Fruit fly (Drosophila melanogaster) whole organism, prepupa: Measurements from ENCODE around the gene CG13737.

Source experiments
- Blimp-1 ChIP-seq: fragments of 200-800 bp; sonication (Bioruptor generic); optimal IDR thresholded peaks from 3 replicates; lab custom pipeline; 2017; ENCODE audit warnings: missing biosample characterization, missing genetic modification characterization, mild to moderate bottlenecking, moderate library complexity, missing genetic modification reagents
- CG10631 ChIP-seq: fragments of 200-800 bp; sonication (Bioruptor generic); optimal IDR thresholded peaks from 2 replicates; lab custom pipeline; 2016; ENCODE audit warnings: missing biosample characterization, missing genetic modification characterization
- CG10669 ChIP-seq: fragments of 200-800 bp; sonication (Bioruptor generic); optimal IDR thresholded peaks from 3 replicates; lab custom pipeline; 2018; ENCODE audit warnings: missing biosample characterization, mild to moderate bottlenecking, missing genetic modification characterization, moderate library complexity
- CG1621 ChIP-seq: fragments of 200-800 bp; sonication (Bioruptor generic); optimal IDR thresholded peaks from 3 replicates; lab custom pipeline; 2018; ENCODE audit warnings: missing biosample characterization, mild to moderate bottlenecking, missing genetic modification characterization
- CG16779 ChIP-seq: fragments of 200-800 bp; sonication (Bioruptor generic); optimal IDR thresholded peaks from 3 replicates; lab custom pipeline; 2017; ENCODE audit warnings: missing biosample characterization, mild to moderate bottlenecking, missing genetic modification characterization
- CG31627 ChIP-seq: fragments of 200-800 bp; sonication (Bioruptor generic); optimal IDR thresholded peaks from 3 replicates; lab custom pipeline; 2016; ENCODE audit warnings: missing biosample characterization, missing genetic modification characterization
- CG32006 ChIP-seq: fragments of 200-800 bp; sonication (Bioruptor generic); optimal IDR thresholded peaks from 3 replicates; lab custom pipeline; 2017; ENCODE audit warnings: missing biosample characterization, mild to moderate bottlenecking, missing genetic modification characterization
- CG34406 ChIP-seq: fragments of 200-800 bp; sonication (Bioruptor generic); optimal IDR thresholded peaks from 3 replicates; lab custom pipeline; 2016; ENCODE audit warnings: missing biosample characterization, missing genetic modification characterization
- CG3919 ChIP-seq: fragments of 200-800 bp; sonication (Bioruptor generic); optimal IDR thresholded peaks from 3 replicates; lab custom pipeline; 2016; ENCODE audit warnings: missing biosample characterization, missing genetic modification characterization
- CG4318 ChIP-seq: fragments of 200-800 bp; sonication (Bioruptor generic); optimal IDR thresholded peaks from 3 replicates; lab custom pipeline; 2017; ENCODE audit warnings: missing biosample characterization, mild to moderate bottlenecking, missing genetic modification characterization
- CG6276 ChIP-seq: fragments of 200-800 bp; sonication (Bioruptor generic); optimal IDR thresholded peaks from 2 replicates; lab custom pipeline; 2017; ENCODE audit warnings: missing biosample characterization, mild to moderate bottlenecking, missing genetic modification characterization
- CG6808 ChIP-seq: fragments of 200-800 bp; sonication (Bioruptor generic); optimal IDR thresholded peaks from 3 replicates; lab custom pipeline; 2017; ENCODE audit warnings: missing biosample characterization, missing genetic modification characterization, mild to moderate bottlenecking, moderate library complexity, missing genetic modification reagents
- CG7368 ChIP-seq: fragments of 200-800 bp; sonication (Bioruptor generic); optimal IDR thresholded peaks from 3 replicates; lab custom pipeline; 2016; ENCODE audit warnings: missing biosample characterization, missing genetic modification characterization
- CG8119 ChIP-seq: fragments of 200-800 bp; sonication (Bioruptor generic); IDR thresholded peaks from 3 replicates; pipeline ENCODE4 v1.3.6; 2022; ENCODE audit warnings: missing biosample characterization, missing genetic modification characterization
- CG8632 ChIP-seq: fragments of 200-800 bp; sonication (Bioruptor generic); optimal IDR thresholded peaks from 3 replicates; lab custom pipeline; 2016; ENCODE audit warnings: missing biosample characterization, missing genetic modification characterization
- Eip75B ChIP-seq: fragments of 200-800 bp; sonication (Bioruptor generic); optimal IDR thresholded peaks from 3 replicates; lab custom pipeline; 2016; ENCODE audit warnings: missing biosample characterization, missing genetic modification characterization
- Eip78C ChIP-seq: fragments of 200-800 bp; sonication (Bioruptor generic); peaks from one replicate; lab custom pipeline; 2016; ENCODE audit warnings: missing biosample characterization, missing genetic modification characterization
- Eip93F ChIP-seq: fragments of 200-800 bp; sonication (Bioruptor generic); optimal IDR thresholded peaks from 2 replicates; lab custom pipeline; 2016; ENCODE audit warnings: missing biosample characterization, mild to moderate bottlenecking, missing genetic modification characterization
- Hr39 ChIP-seq: fragments of 200-800 bp; sonication (Bioruptor generic); optimal IDR thresholded peaks from 2 replicates; lab custom pipeline; 2016; ENCODE audit warnings: missing biosample characterization, missing genetic modification characterization
- Hr4 ChIP-seq: fragments of 200-800 bp; sonication (Bioruptor generic); optimal IDR thresholded peaks from 3 replicates; lab custom pipeline; 2016; ENCODE audit warnings: missing biosample characterization, missing genetic modification characterization
- Lpt ChIP-seq: fragments of 200-800 bp; sonication (Bioruptor generic); optimal IDR thresholded peaks from 3 replicates; lab custom pipeline; 2016; ENCODE audit warnings: missing biosample characterization, missing genetic modification characterization
- Met ChIP-seq: fragments of 200-800 bp; sonication (Bioruptor generic); optimal IDR thresholded peaks from 3 replicates; lab custom pipeline; 2016; ENCODE audit warnings: missing biosample characterization, missing genetic modification characterization
- OdsH ChIP-seq: fragments of 200-800 bp; sonication (Bioruptor generic); optimal IDR thresholded peaks from 3 replicates; lab custom pipeline; 2016; ENCODE audit warnings: missing biosample characterization, missing genetic modification characterization
- Smox ChIP-seq: fragments of 200-800 bp; sonication (Bioruptor generic); optimal IDR thresholded peaks from 3 replicates; lab custom pipeline; 2016; ENCODE audit warnings: missing biosample characterization, missing genetic modification characterization
- Sox102F ChIP-seq: fragments of 200-800 bp; sonication (Bioruptor generic); optimal IDR thresholded peaks from 2 replicates; lab custom pipeline; 2016; ENCODE audit warnings: missing biosample characterization, mild to moderate bottlenecking, missing genetic modification characterization
- achi ChIP-seq: fragments of 200-800 bp; sonication (Bioruptor generic); optimal IDR thresholded peaks from 3 replicates; lab custom pipeline; 2016; ENCODE audit warnings: missing biosample characterization, missing genetic modification characterization
- acj6 ChIP-seq: fragments of 200-800 bp; sonication (Bioruptor generic); optimal IDR thresholded peaks from 3 replicates; lab custom pipeline; 2016; ENCODE audit warnings: missing biosample characterization, missing genetic modification characterization
- cyc ChIP-seq: fragments of 200-800 bp; sonication (Bioruptor generic); optimal IDR thresholded peaks from 3 replicates; lab custom pipeline; 2016; ENCODE audit warnings: missing biosample characterization, missing genetic modification characterization
- eg ChIP-seq: fragments of 200-800 bp; sonication (Bioruptor generic); IDR thresholded peaks from 3 replicates; pipeline ENCODE4 v1.3.6; 2022; ENCODE audit warnings: missing biosample characterization, missing genetic modification characterization
- esn ChIP-seq: fragments of 200-800 bp; sonication (Bioruptor generic); optimal IDR thresholded peaks from 2 replicates; lab custom pipeline; 2016; ENCODE audit warnings: missing biosample characterization, mild to moderate bottlenecking, missing genetic modification characterization, moderate library complexity
- fd59A ChIP-seq: fragments of 200-800 bp; sonication (Bioruptor generic); optimal IDR thresholded peaks from 2 replicates; lab custom pipeline; 2017; ENCODE audit warnings: missing biosample characterization, mild to moderate bottlenecking, missing genetic modification characterization, missing genetic modification reagents
- fkh ChIP-seq: fragments of 200-800 bp; sonication (Bioruptor generic); optimal IDR thresholded peaks from 3 replicates; lab custom pipeline; 2017; ENCODE audit warnings: missing biosample characterization, mild to moderate bottlenecking, missing genetic modification characterization, moderate library complexity
- salr ChIP-seq, 2 experiments: fragments of 200-800 bp; sonication (Bioruptor generic); optimal IDR thresholded peaks; 3 replicates each; lab custom pipeline; 2016 to 2018; ENCODE audit warnings: missing biosample characterization in 2 of 2, missing genetic modification characterization in 2 of 2, mild to moderate bottlenecking in 1 of 2
- spab ChIP-seq: fragments of 200-800 bp; sonication (Bioruptor generic); optimal IDR thresholded peaks from 2 replicates; lab custom pipeline; 2017; ENCODE audit warnings: missing biosample characterization, mild to moderate bottlenecking, missing genetic modification characterization, missing genetic modification reagents
- ss ChIP-seq, 2 experiments: fragments of 200-800 bp; sonication (Bioruptor generic); optimal IDR thresholded peaks; 2 replicates in 1 of 2; 3 replicates in 1 of 2; lab custom pipeline; 2017 to 2018; ENCODE audit warnings: mild to moderate bottlenecking in 2 of 2, missing biosample characterization in 2 of 2, missing genetic modification characterization in 2 of 2, moderate library complexity in 1 of 2
- svp ChIP-seq: fragments of 200-800 bp; sonication (Bioruptor generic); peaks from one replicate; lab custom pipeline; 2016; ENCODE audit warnings: missing biosample characterization, missing genetic modification characterization
- topi ChIP-seq: fragments of 200-800 bp; sonication (Bioruptor generic); optimal IDR thresholded peaks from 3 replicates; lab custom pipeline; 2016; ENCODE audit warnings: missing biosample characterization, missing genetic modification characterization

CG13737 gene

dm6 chr3L:13877904-13878303 is 890 bp upstream of the CG13737 start:
- no peak for TF ChIP-seq acj6 (GFP tag; lab: Kevin White, UChicago)
- peak; percentile 53 for TF ChIP-seq Hr4 (GFP tag; lab: Kevin White, UChicago)
- peak; percentile 69 for TF ChIP-seq Lpt (GFP tag; lab: Kevin White, UChicago)
- TF ChIP-seq CG16779 (tag; lab: Kevin White, UChicago), result no peak
- no peak for TF ChIP-seq Met (GFP tag; lab: Kevin White, UChicago)
- no peak for TF ChIP-seq fkh
- TF ChIP-seq CG10669 (GFP tag; lab: Kevin White, UChicago), result no peak
- no peak for TF ChIP-seq ss (GFP tag; optimal IDR thresholded peaks at IDR 0.05; lab: Kevin White, UChicago)
- TF ChIP-seq CG31627 (GFP tag; lab: Kevin White, UChicago), result no peak
- no peak for TF ChIP-seq spab (GFP tag; lab: Kevin White, UChicago)
- no peak for TF ChIP-seq topi
- no peak for TF ChIP-seq CG4318 (GFP tag; lab: Kevin White, UChicago)
- no peak for TF ChIP-seq CG1621
- TF ChIP-seq CG6276 (GFP tag; lab: Kevin White, UChicago), result no peak
- TF ChIP-seq Eip78C, result no peak
- no peak for TF ChIP-seq Hr39 (GFP tag; lab: Kevin White, UChicago)
- no peak for TF ChIP-seq achi (GFP tag; lab: Kevin White, UChicago)
- TF ChIP-seq CG32006, result no peak
- no peak for TF ChIP-seq CG7368
- no peak for TF ChIP-seq Eip75B (GFP tag; lab: Kevin White, UChicago)
- no peak for TF ChIP-seq CG34406 (GFP tag; lab: Kevin White, UChicago)
- no peak; the same call in 1 of the 3 replicates for TF ChIP-seq eg
- TF ChIP-seq CG3919 (GFP tag; lab: Kevin White, UChicago), result peak; percentile 65

- TF ChIP-seq Eip78C, result peak; percentile 61
- no peak for TF ChIP-seq CG6808 (GFP tag; lab: Kevin White, UChicago)
- TF ChIP-seq Lpt (GFP tag; lab: Kevin White, UChicago), result peak; percentile 10
- TF ChIP-seq Blimp-1 (GFP tag; lab: Kevin White, UChicago), result peak; percentile 37
Observed at dm6 chr3L:13881555-13881954, 2.8 kb downstream of the CG13737 start.

dm6 chr3L:13882532-13882931 is 3.7 kb downstream of the CG13737 start:
- TF ChIP-seq acj6 (GFP tag; lab: Kevin White, UChicago) (no peak), fd59A (GFP tag; lab: Kevin White, UChicago) (no peak), fkh (peak; percentile 22), Eip78C (peak; percentile 10), Smox (GFP tag; lab: Kevin White, UChicago) (no peak), OdsH (no peak), esn (GFP tag; lab: Kevin White, UChicago) (no peak)

dm6 chr3L:13884460-13885056 is 5.8 kb downstream of the CG13737 start:
- no peak for TF ChIP-seq topi
- TF ChIP-seq CG1621, result no peak
- no peak for TF ChIP-seq Smox (GFP tag; lab: Kevin White, UChicago)
- no peak for TF ChIP-seq svp (GFP tag; lab: Kevin White, UChicago)
- TF ChIP-seq CG34406 (GFP tag; lab: Kevin White, UChicago), result no peak
- no peak for TF ChIP-seq spab (GFP tag; lab: Kevin White, UChicago)
- no peak for TF ChIP-seq CG10631 (GFP tag; lab: Kevin White, UChicago)
- TF ChIP-seq Eip78C, result no peak
- TF ChIP-seq cyc (GFP tag; lab: Kevin White, UChicago), result no peak
- TF ChIP-seq Sox102F (GFP tag; lab: Kevin White, UChicago), result no peak
- no peak for TF ChIP-seq Eip93F
- TF ChIP-seq CG8119 (GFP tag; lab: Robert Waterston, UW), result no peak
- no peak for TF ChIP-seq esn (GFP tag; lab: Kevin White, UChicago)
- TF ChIP-seq salr (GFP tag; optimal IDR thresholded peaks at IDR 0.05; lab: Kevin White, UChicago), result no peak
- no peak for TF ChIP-seq CG8632
